Worm (Caenorhabditis elegans): Measurements from ENCODE around the gene pept-1.

DNA sequence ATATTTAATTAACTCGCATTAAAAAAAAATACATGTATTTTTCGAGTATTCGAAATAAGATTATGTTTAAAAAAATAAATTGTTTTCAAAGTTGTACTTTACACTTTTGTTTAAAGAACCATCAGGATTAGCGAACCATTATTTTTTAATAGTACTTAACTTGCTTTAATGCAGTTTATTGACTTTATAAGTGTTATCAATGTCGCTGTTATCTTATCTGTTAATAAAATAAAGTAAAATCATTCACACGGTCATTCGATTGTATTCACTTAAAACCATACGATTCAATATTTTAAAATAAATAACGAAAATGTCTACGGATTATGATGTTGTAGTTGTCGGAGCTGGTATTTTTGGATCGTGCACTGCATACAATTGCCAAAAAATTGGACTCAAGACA lies 19.9 kb downstream of the pept-1 start, which contains the start of gene C15B12.1:
- TF ChIP-seq tab-1 (GFP tag; IDR thresholded peaks at IDR 0.05) (no peak), flt-1 (GFP tag; IDR thresholded peaks at IDR 0.05) (no peak)

Measured in whole organism, midembryonic.